Worm (Caenorhabditis elegans): ENCODE results near the gene glt-3.

glt-3 gene

ce11 chrIV:10085401-10086187 is 44.5 kb upstream of the glt-3 start, which contains the start of the genes col-2 and ndc-80:
Gene col-2 (minus strand): TSS chrIV:10085451.
Gene ndc-80 (plus strand): TSS chrIV:10086137.
- TF ChIP-seq dpl-1 (GFP tag; optimal IDR thresholded peaks at IDR 0.05) (peak; percentile 82), rbr-2 (tag; optimal IDR thresholded peaks at IDR 0.05) (peak; percentile 43), mxl-3 (GFP tag; optimal IDR thresholded peaks at IDR 0.05) (peak; percentile 27), pha-4 (GFP tag; IDR thresholded peaks at IDR 0.05) (no peak), pha-4 (tag; optimal IDR thresholded peaks at IDR 0.05) (peak; percentile 76), mdl-1 (tag; optimal IDR thresholded peaks at IDR 0.05) (peak in 1 of 2 experiments; percentile 0), snpc-1.2 (GFP tag; IDR thresholded peaks at IDR 0.05) (peak; percentile 55; the same call in 1 of the 2 replicates), unc-39 (tag; optimal IDR thresholded peaks at IDR 0.05) (no peak), aha-1 (tag) (peak; percentile 90), unc-130 (GFP tag; optimal IDR thresholded peaks at IDR 0.05) (peak; percentile 82), nhr-10 (tag; optimal IDR thresholded peaks at IDR 0.05) (no peak), ZK337.2 (GFP tag; IDR thresholded peaks at IDR 0.05) (peak; percentile 59; the same call in 1 of the 2 replicates), nhr-6 (tag; optimal IDR thresholded peaks at IDR 0.05) (peak; percentile 82), vab-7 (GFP tag; IDR thresholded peaks at IDR 0.05) (no peak), lin-38 (GFP tag; IDR thresholded peaks at IDR 0.05) (peak; percentile 94), mes-2 (tag; optimal IDR thresholded peaks at IDR 0.05; ENCODE audit: poor library complexity, severe bottlenecking) (peak; percentile 95), ceh-28 (tag; optimal IDR thresholded peaks at IDR 0.05) (no peak), nhr-11 (tag; optimal IDR thresholded peaks at IDR 0.05) (peak; percentile 35), hlh-11 (tag; optimal IDR thresholded peaks at IDR 0.05) (peak; percentile 19), lin-13 (GFP tag; optimal IDR thresholded peaks at IDR 0.05) (peak; percentile 37), F49E8.2 (tag; optimal IDR thresholded peaks at IDR 0.05; ENCODE audit: borderline replicate concordance) (no peak), spr-1 (tag; optimal IDR thresholded peaks at IDR 0.05) (no peak)

ce11 chrIV:10089777-10090176 is 40.3 kb upstream of the glt-3 start, which contains the start of gene ttr-39:
Gene ttr-39 (minus strand): TSS chrIV:10089877.
- TF ChIP-seq nhr-28 (tag; optimal IDR thresholded peaks at IDR 0.05) (no peak), nhr-11 (tag; optimal IDR thresholded peaks at IDR 0.05) (no peak), attf-4 (tag; optimal IDR thresholded peaks at IDR 0.05) (no peak), set-16 (GFP tag; IDR thresholded peaks at IDR 0.05) (no peak), egl-43 (GFP tag; IDR thresholded peaks at IDR 0.05) (no peak), saeg-2 (GFP tag; IDR thresholded peaks at IDR 0.05) (no peak), ces-1 (GFP tag; optimal IDR thresholded peaks at IDR 0.05) (no peak), snpc-1.2 (GFP tag; IDR thresholded peaks at IDR 0.05) (no peak), mxl-3 (GFP tag; optimal IDR thresholded peaks at IDR 0.05) (no peak), ama-1 (optimal IDR thresholded peaks at IDR 0.05) (no peak), lin-1 (GFP tag; IDR thresholded peaks at IDR 0.05) (no peak), mdt-29 (GFP tag; IDR thresholded peaks at IDR 0.05) (no peak)

ce11 chrIV:10090358-10090757 is 39.7 kb upstream of the glt-3 start, which contains the start of gene ttbk-5:
Gene ttbk-5 (plus strand): TSS chrIV:10090658.
- TF ChIP-seq F44E2.7 (GFP tag; IDR thresholded peaks at IDR 0.05) (no peak), unc-130 (GFP tag; optimal IDR thresholded peaks at IDR 0.05) (no peak), lin-13 (GFP tag; optimal IDR thresholded peaks at IDR 0.05) (no peak), snpc-4 (tag; optimal IDR thresholded peaks at IDR 0.05) (no peak), saeg-2 (GFP tag; IDR thresholded peaks at IDR 0.05) (no peak), nhr-102 (tag; optimal IDR thresholded peaks at IDR 0.05) (no peak), nhr-237 (tag; optimal IDR thresholded peaks at IDR 0.05) (no peak), spr-1 (tag; optimal IDR thresholded peaks at IDR 0.05) (no peak), nhr-76 (tag; optimal IDR thresholded peaks at IDR 0.05) (no peak), dmd-9 (GFP tag; IDR thresholded peaks at IDR 0.05) (no peak), hmg-1.1 (GFP tag; IDR thresholded peaks at IDR 0.05) (no peak), mdt-29 (GFP tag; IDR thresholded peaks at IDR 0.05) (no peak), nhr-41 (GFP tag; IDR thresholded peaks at IDR 0.05) (no peak), dve-1 (tag; optimal IDR thresholded peaks at IDR 0.05; ENCODE audit: insufficient read depth) (no peak), tag-97 (GFP tag; IDR thresholded peaks at IDR 0.05) (no peak), mxl-2 (GFP tag; conservative IDR thresholded peaks at IDR 0.05) (no peak)

Measured in whole organism, L4 larva.